Comparison of ENCODE assay signal across 5 fruit fly cellular contexts in genomic region chr3L:11554338-11554737, dm6.
A peak's percentile ranks its signal among the peaks of the same experiment; 100 is the strongest.
TF ChIP-seq lines count a peak whose summit lies in the region.

No protein-coding gene starts in this region.

- no peak for TF ChIP-seq CTCF in whole organism, embryonic (GFP tag; optimal IDR thresholded peaks at IDR 0.05; lab: Kevin White, UChicago)

TF ChIP-seq in whole organism, adult, 20 proteins besides CTCF, POLR2A, EP300 and RAD21:
- TF ChIP-seq CG11617 (GFP tag; optimal IDR thresholded peaks at IDR 0.05; lab: Kevin White, UChicago) = no peak
- no peak for TF ChIP-seq toe (GFP tag; optimal IDR thresholded peaks at IDR 0.05; lab: Kevin White, UChicago)
- TF ChIP-seq Mnt (GFP tag; optimal IDR thresholded peaks at IDR 0.05; lab: Kevin White, UChicago) = no peak
- TF ChIP-seq CG5204 (GFP tag; optimal IDR thresholded peaks at IDR 0.05; lab: Kevin White, UChicago) = no peak
- peak; percentile 6 for TF ChIP-seq CG7101 (tag; optimal IDR thresholded peaks at IDR 0.05; lab: Kevin White, UChicago)
- TF ChIP-seq bab1 (GFP tag; optimal IDR thresholded peaks at IDR 0.05; lab: Kevin White, UChicago) = no peak
- peak; percentile 11 for TF ChIP-seq CG14711 (tag; optimal IDR thresholded peaks at IDR 0.05; lab: Kevin White, UChicago)

TF ChIP-seq in whole organism, embryonic, 481 proteins besides CTCF, POLR2A, EP300 and RAD21 (continues in another document):
- peak; percentile 45; the same call in 1 of the 2 replicates for TF ChIP-seq Atf6 (GFP tag; IDR thresholded peaks at IDR 0.05; lab: Robert Waterston, UW)
- no peak for TF ChIP-seq gsb (GFP tag; IDR thresholded peaks at IDR 0.05; lab: Robert Waterston, UW)
- TF ChIP-seq en (GFP tag; optimal IDR thresholded peaks at IDR 0.05; lab: Kevin White, UChicago) = peak; percentile 2
- TF ChIP-seq CG9437 (GFP tag; optimal IDR thresholded peaks at IDR 0.05; lab: Kevin White, UChicago) = peak; percentile 59
- TF ChIP-seq gce (GFP tag; IDR thresholded peaks at IDR 0.05; lab: Robert Waterston, UW) = peak; percentile 39; the same call in 1 of the 3 replicates
- peak; percentile 27 for TF ChIP-seq slou (GFP tag; optimal IDR thresholded peaks at IDR 0.05; lab: Kevin White, UChicago)
- TF ChIP-seq Oli (tag; optimal IDR thresholded peaks at IDR 0.05; lab: Kevin White, UChicago) = peak; percentile 84
- TF ChIP-seq Hr51 (GFP tag; optimal IDR thresholded peaks at IDR 0.05; lab: Kevin White, UChicago) = peak; percentile 62 to 67
- TF ChIP-seq fd102C (GFP tag; optimal IDR thresholded peaks at IDR 0.05; lab: Kevin White, UChicago) = peak; percentile 76
- no peak for TF ChIP-seq vnd (GFP tag; IDR thresholded peaks at IDR 0.05; lab: Robert Waterston, UW; ENCODE audit: partially characterized antibody)
- TF ChIP-seq Spps (tag; optimal IDR thresholded peaks at IDR 0.05; lab: Kevin White, UChicago) = peak; percentile 90
- no peak for TF ChIP-seq toy (GFP tag; IDR thresholded peaks at IDR 0.05; lab: Robert Waterston, UW)
- TF ChIP-seq cad (GFP tag; optimal IDR thresholded peaks at IDR 0.05; lab: Kevin White, UChicago) = no peak
- TF ChIP-seq CG2202 (tag; optimal IDR thresholded peaks at IDR 0.05; lab: Kevin White, UChicago) = peak; percentile 93
- peak; percentile 51 for TF ChIP-seq tup (GFP tag; optimal IDR thresholded peaks at IDR 0.05; lab: Kevin White, UChicago)
- no peak for TF ChIP-seq lov (optimal IDR thresholded peaks at IDR 0.05; lab: Kevin White, UChicago)
- peak; percentile 92 for TF ChIP-seq lov (GFP tag; IDR thresholded peaks at IDR 0.05; lab: Robert Waterston, UW)
- TF ChIP-seq Dad (GFP tag; optimal IDR thresholded peaks at IDR 0.05; lab: Kevin White, UChicago) = peak; percentile 67
- peak; percentile 11 for TF ChIP-seq CG6854 (GFP tag; optimal IDR thresholded peaks at IDR 0.05; lab: Kevin White, UChicago)
- TF ChIP-seq jumu (GFP tag; optimal IDR thresholded peaks at IDR 0.05; lab: Kevin White, UChicago) = peak; percentile 66
- no peak for TF ChIP-seq emc (GFP tag; optimal IDR thresholded peaks at IDR 0.05; lab: Kevin White, UChicago)

TF ChIP-seq in whole organism, prepupa, 60 proteins besides CTCF, POLR2A, EP300 and RAD21 (continues in another document):
- peak; percentile 76 for TF ChIP-seq CG6163 (GFP tag; IDR thresholded peaks at IDR 0.05; lab: Robert Waterston, UW)
- peak; percentile 76 for TF ChIP-seq CG3919 (GFP tag; optimal IDR thresholded peaks at IDR 0.05; lab: Kevin White, UChicago)
- peak; percentile 82 for TF ChIP-seq svp (GFP tag; lab: Kevin White, UChicago)
- TF ChIP-seq Hr39 (GFP tag; optimal IDR thresholded peaks at IDR 0.05; lab: Kevin White, UChicago) = peak; percentile 65
- TF ChIP-seq Hr4 (GFP tag; optimal IDR thresholded peaks at IDR 0.05; lab: Kevin White, UChicago) = peak; percentile 69
- TF ChIP-seq CG8119 (GFP tag; IDR thresholded peaks at IDR 0.05; lab: Robert Waterston, UW) = peak; percentile 64; the same call in 2 of the 3 replicates
- TF ChIP-seq Ets21C (GFP tag; optimal IDR thresholded peaks at IDR 0.05; lab: Kevin White, UChicago) = peak; percentile 25
- TF ChIP-seq CG11762 (GFP tag; optimal IDR thresholded peaks at IDR 0.05; lab: Kevin White, UChicago; ENCODE audit: insufficient read depth) = peak; percentile 35
- peak; percentile 78 for TF ChIP-seq CG10669 (GFP tag; optimal IDR thresholded peaks at IDR 0.05; lab: Kevin White, UChicago)
- peak; percentile 65 for TF ChIP-seq CG10631 (GFP tag; optimal IDR thresholded peaks at IDR 0.05; lab: Kevin White, UChicago)
- TF ChIP-seq CG8632 (GFP tag; optimal IDR thresholded peaks at IDR 0.05; lab: Kevin White, UChicago) = peak; percentile 42
- no peak for TF ChIP-seq fd85E (GFP tag; optimal IDR thresholded peaks at IDR 0.05; lab: Kevin White, UChicago)
- peak; percentile 29 for TF ChIP-seq CG7368 (GFP tag; optimal IDR thresholded peaks at IDR 0.05; lab: Kevin White, UChicago)
- TF ChIP-seq OdsH (GFP tag; optimal IDR thresholded peaks at IDR 0.05; lab: Kevin White, UChicago) = peak; percentile 61
- TF ChIP-seq fkh (GFP tag; optimal IDR thresholded peaks at IDR 0.05; lab: Kevin White, UChicago) = peak; percentile 54
- peak; percentile 21 for TF ChIP-seq dac (GFP tag; optimal IDR thresholded peaks at IDR 0.05; lab: Kevin White, UChicago)
- TF ChIP-seq CG11294 (GFP tag; IDR thresholded peaks at IDR 0.05; lab: Robert Waterston, UW) = peak; percentile 65
- TF ChIP-seq Eip75B (GFP tag; optimal IDR thresholded peaks at IDR 0.05; lab: Kevin White, UChicago) = peak; percentile 71
- TF ChIP-seq eg (GFP tag; IDR thresholded peaks at IDR 0.05; lab: Robert Waterston, UW) = peak; percentile 85
- peak; percentile 45 for TF ChIP-seq CG6808 (GFP tag; optimal IDR thresholded peaks at IDR 0.05; lab: Kevin White, UChicago)
- TF ChIP-seq acj6 (GFP tag; optimal IDR thresholded peaks at IDR 0.05; lab: Kevin White, UChicago) = peak; percentile 68
- TF ChIP-seq Blimp-1 (GFP tag; optimal IDR thresholded peaks at IDR 0.05; lab: Kevin White, UChicago) = no peak

TF ChIP-seq in whole organism, pupa, 21 proteins besides CTCF, POLR2A, EP300 and RAD21:
- no peak for TF ChIP-seq fd96Ca (GFP tag; IDR thresholded peaks at IDR 0.05; lab: Robert Waterston, UW)
- TF ChIP-seq Ets98B (GFP tag; IDR thresholded peaks at IDR 0.05; lab: Robert Waterston, UW) = peak; percentile 53; the same call in 1 of the 2 replicates
- no peak for TF ChIP-seq CG13204 (GFP tag; optimal IDR thresholded peaks at IDR 0.05; lab: Kevin White, UChicago)
- peak; percentile 56 for TF ChIP-seq CG32121 (GFP tag; IDR thresholded peaks at IDR 0.05; lab: Robert Waterston, UW)
- TF ChIP-seq CG8159 (tag; optimal IDR thresholded peaks at IDR 0.05; lab: Kevin White, UChicago) = peak; percentile 81
- TF ChIP-seq CG8301 (tag; optimal IDR thresholded peaks at IDR 0.05; lab: Kevin White, UChicago) = peak; percentile 68
- TF ChIP-seq CG14655 (GFP tag; optimal IDR thresholded peaks at IDR 0.05; lab: Kevin White, UChicago) = peak; percentile 79
- TF ChIP-seq CG12605 (GFP tag; IDR thresholded peaks at IDR 0.05; lab: Robert Waterston, UW) = peak; percentile 49
- TF ChIP-seq Snoo (tag; optimal IDR thresholded peaks at IDR 0.05; lab: Kevin White, UChicago) = peak; percentile 49
- peak; percentile 73 for TF ChIP-seq CG17806 (tag; optimal IDR thresholded peaks at IDR 0.05; lab: Kevin White, UChicago)
- TF ChIP-seq CG4496 (GFP tag; IDR thresholded peaks at IDR 0.05; lab: Robert Waterston, UW) = peak; percentile 61; the same call in 2 of the 3 replicates
- TF ChIP-seq gl (tag; optimal IDR thresholded peaks at IDR 0.05; lab: Kevin White, UChicago) = peak; percentile 27
- TF ChIP-seq CG34367 (tag; optimal IDR thresholded peaks at IDR 0.05; lab: Kevin White, UChicago) = peak; percentile 54
- TF ChIP-seq Pif1A (GFP tag; optimal IDR thresholded peaks at IDR 0.05; lab: Kevin White, UChicago) = peak; percentile 49
- no peak for TF ChIP-seq D1 (tag; optimal IDR thresholded peaks at IDR 0.05; lab: Kevin White, UChicago)
- TF ChIP-seq EcR (GFP tag; optimal IDR thresholded peaks at IDR 0.05; lab: Kevin White, UChicago) = no peak
- TF ChIP-seq CG10348 (GFP tag; IDR thresholded peaks at IDR 0.05; lab: Robert Waterston, UW) = no peak
- peak; percentile 71 for TF ChIP-seq CG15710 (tag; optimal IDR thresholded peaks at IDR 0.05; lab: Kevin White, UChicago)
- peak; percentile 41 for TF ChIP-seq rn (GFP tag; IDR thresholded peaks at IDR 0.05; lab: Robert Waterston, UW)
- TF ChIP-seq Pif1B (GFP tag; optimal IDR thresholded peaks at IDR 0.05; lab: Kevin White, UChicago) = peak; percentile 56
- TF ChIP-seq CG9948 (tag; optimal IDR thresholded peaks at IDR 0.05; lab: Kevin White, UChicago) = peak; percentile 55

TF ChIP-seq in whole organism, wandering third instar larva, 38 proteins besides CTCF, POLR2A, EP300 and RAD21 (continues in another document):
- no peak for TF ChIP-seq CG9705 (GFP tag; optimal IDR thresholded peaks at IDR 0.05; lab: Kevin White, UChicago)
- peak in 1 of 2 experiments; percentile 60 for TF ChIP-seq foxo (GFP tag; optimal IDR thresholded peaks at IDR 0.05; lab: Kevin White, UChicago)
- no peak for TF ChIP-seq Myc (optimal IDR thresholded peaks at IDR 0.05; lab: Kevin White, UChicago)
- TF ChIP-seq Abd-B (GFP tag; optimal IDR thresholded peaks at IDR 0.05; lab: Kevin White, UChicago) = no peak
- TF ChIP-seq HLH106 (tag; optimal IDR thresholded peaks at IDR 0.05; lab: Kevin White, UChicago) = peak; percentile 57
- no peak for TF ChIP-seq woc (GFP tag; optimal IDR thresholded peaks at IDR 0.05; lab: Kevin White, UChicago)
- TF ChIP-seq rgr (GFP tag; optimal IDR thresholded peaks at IDR 0.05; lab: Kevin White, UChicago) = peak; percentile 44
- no peak for TF ChIP-seq Dfd (GFP tag; optimal IDR thresholded peaks at IDR 0.05; lab: Kevin White, UChicago)
- no peak for TF ChIP-seq tai (GFP tag; optimal IDR thresholded peaks at IDR 0.05; lab: Kevin White, UChicago)
- TF ChIP-seq lola (GFP tag; optimal IDR thresholded peaks at IDR 0.05; lab: Kevin White, UChicago) = no peak
- TF ChIP-seq Dif (GFP tag; optimal IDR thresholded peaks at IDR 0.05; lab: Kevin White, UChicago; ENCODE audit: partially characterized antibody) = no peak
- no peak for TF ChIP-seq CrebA (GFP tag; optimal IDR thresholded peaks at IDR 0.05; lab: Kevin White, UChicago; ENCODE audit: borderline replicate concordance)
- TF ChIP-seq dl (GFP tag; optimal IDR thresholded peaks at IDR 0.05; lab: Kevin White, UChicago; ENCODE audit: insufficient read depth in 1 of 2, partially characterized antibody in 2 of 2) = no peak
- TF ChIP-seq h (GFP tag; optimal IDR thresholded peaks at IDR 0.05; lab: Kevin White, UChicago) = peak; percentile 72
- TF ChIP-seq Hnf4 (GFP tag; optimal IDR thresholded peaks at IDR 0.05; lab: Kevin White, UChicago) = peak; percentile 47
- peak; percentile 60 for TF ChIP-seq psq (GFP tag; optimal IDR thresholded peaks at IDR 0.05; lab: Kevin White, UChicago)
- TF ChIP-seq Sp1 (GFP tag; optimal IDR thresholded peaks at IDR 0.05; lab: Kevin White, UChicago) = peak; percentile 38
- TF ChIP-seq sv (GFP tag; optimal IDR thresholded peaks at IDR 0.05; lab: Kevin White, UChicago) = peak; percentile 72
- no peak for TF ChIP-seq N (GFP tag; optimal IDR thresholded peaks at IDR 0.05; lab: Kevin White, UChicago)
- TF ChIP-seq Rel (GFP tag; optimal IDR thresholded peaks at IDR 0.05; lab: Kevin White, UChicago) = no peak
- no peak for TF ChIP-seq Rel (tag; optimal IDR thresholded peaks at IDR 0.05; lab: Kevin White, UChicago)
- no peak for TF ChIP-seq usp (GFP tag; optimal IDR thresholded peaks at IDR 0.05; lab: Kevin White, UChicago)
- TF ChIP-seq GATAd (GFP tag; optimal IDR thresholded peaks at IDR 0.05; lab: Kevin White, UChicago) = no peak
- peak; percentile 45 for TF ChIP-seq br (GFP tag; optimal IDR thresholded peaks at IDR 0.05; lab: Kevin White, UChicago)
- peak; percentile 54 for TF ChIP-seq sage (GFP tag; optimal IDR thresholded peaks at IDR 0.05; lab: Kevin White, UChicago)
- TF ChIP-seq brk (GFP tag; optimal IDR thresholded peaks at IDR 0.05; lab: Kevin White, UChicago) = peak; percentile 11
- TF ChIP-seq CG32264 (GFP tag; optimal IDR thresholded peaks at IDR 0.05; lab: Kevin White, UChicago) = no peak
- TF ChIP-seq Jra (GFP tag; optimal IDR thresholded peaks at IDR 0.05; lab: Kevin White, UChicago) = no peak
- no peak for TF ChIP-seq pan (optimal IDR thresholded peaks at IDR 0.05; lab: Kevin White, UChicago)
